Fruit fly (Drosophila melanogaster) whole organism, embryonic: ENCODE results near the gene CG12728.
A peak's percentile ranks its signal among the peaks of the same experiment; 100 is the strongest.

Experiments
- Abd-B ChIP-seq: fragments of 200-800 bp; sonication (Bioruptor generic); optimal IDR thresholded peaks from 2 replicates; lab custom pipeline; 2018; ENCODE audit warnings: missing biosample characterization, mild to moderate bottlenecking, missing genetic modification characterization, moderate library complexity
- Aef1 ChIP-seq: fragments of 200-800 bp; sonication (Bioruptor generic); IDR thresholded peaks from 3 replicates; pipeline ENCODE4 v1.3.6; 2022; ENCODE audit warnings: missing biosample characterization, missing genetic modification characterization
- CG10543 ChIP-seq: fragments of 200-800 bp; sonication (Bioruptor generic); optimal IDR thresholded peaks from 3 replicates; lab custom pipeline; 2017; ENCODE audit warnings: missing biosample characterization, mild to moderate bottlenecking, missing genetic modification characterization, moderate library complexity
- CG10979 ChIP-seq: fragments of 200-800 bp; sonication (Bioruptor generic); optimal IDR thresholded peaks from 2 replicates; lab custom pipeline; 2018; ENCODE audit warnings: missing biosample characterization, mild to moderate bottlenecking, missing genetic modification characterization, moderate library complexity
- CG11504 ChIP-seq: fragments of 200-800 bp; sonication (Bioruptor generic); optimal IDR thresholded peaks from 3 replicates; lab custom pipeline; 2019; ENCODE audit warnings: missing biosample characterization, mild to moderate bottlenecking, missing genetic modification characterization, moderate library complexity
- CG12104 ChIP-seq: fragments of 200-800 bp; sonication (Bioruptor generic); optimal IDR thresholded peaks from 3 replicates; lab custom pipeline; 2016; ENCODE audit warnings: missing biosample characterization, missing genetic modification characterization
- CG13624 ChIP-seq: fragments of 200-800 bp; sonication (Bioruptor generic); optimal IDR thresholded peaks from 2 replicates; lab custom pipeline; 2016; ENCODE audit warnings: missing biosample characterization, missing genetic modification characterization
- CG13775 ChIP-seq: fragments of 200-800 bp; sonication (Bioruptor generic); optimal IDR thresholded peaks from 3 replicates; lab custom pipeline; 2017; ENCODE audit warnings: missing biosample characterization, mild to moderate bottlenecking, missing genetic modification characterization
- CG14710 ChIP-seq: fragments of 200-800 bp; sonication (Bioruptor generic); optimal IDR thresholded peaks from 3 replicates; lab custom pipeline; 2019; ENCODE audit warnings: missing biosample characterization, mild to moderate bottlenecking, missing genetic modification characterization, moderate library complexity
- CG15011 ChIP-seq: fragments of 200-800 bp; sonication (Bioruptor generic); optimal IDR thresholded peaks from 3 replicates; lab custom pipeline; 2018; ENCODE audit warnings: missing biosample characterization, mild to moderate bottlenecking, missing genetic modification characterization
- CG17361 ChIP-seq: fragments of 200-800 bp; sonication (Bioruptor generic); IDR thresholded peaks from 3 replicates; pipeline ENCODE4 v1.3.6; 2022; ENCODE audit warnings: missing biosample characterization, missing genetic modification characterization
- CG17829 ChIP-seq: fragments of 200-800 bp; optimal IDR thresholded peaks from 2 replicates; lab custom pipeline; 2019; ENCODE audit warnings: missing biosample characterization, mild to moderate bottlenecking, missing genetic modification characterization, moderate library complexity
- CG2199 ChIP-seq: fragments of 200-800 bp; sonication (Bioruptor generic); IDR thresholded peaks from 3 replicates; pipeline ENCODE4 v1.3.6; 2022; ENCODE audit warnings: missing biosample characterization, missing genetic modification characterization
- CG2712 ChIP-seq: fragments of 200-800 bp; optimal IDR thresholded peaks from 3 replicates; lab custom pipeline; 2019; ENCODE audit warnings: missing biosample characterization, mild to moderate bottlenecking, missing genetic modification characterization, moderate library complexity
- CG30020 ChIP-seq: fragments of 200-800 bp; optimal IDR thresholded peaks from 2 replicates; lab custom pipeline; 2019; ENCODE audit warnings: missing biosample characterization, mild to moderate bottlenecking, missing genetic modification characterization, moderate library complexity
- CG30403 ChIP-seq: fragments of 200-800 bp; sonication (Bioruptor generic); optimal IDR thresholded peaks from 3 replicates; lab custom pipeline; 2016; ENCODE audit warnings: missing biosample characterization, missing genetic modification characterization
- CG32767 ChIP-seq: fragments of 200-800 bp; sonication (Bioruptor generic); IDR thresholded peaks from 2 replicates; pipeline ENCODE4 v1.3.6; 2022; ENCODE audit warnings: missing biosample characterization, missing genetic modification characterization
- CG4360 ChIP-seq: fragments of 200-800 bp; sonication (Bioruptor generic); IDR thresholded peaks from 2 replicates; pipeline ENCODE4 v1.3.6; 2022; ENCODE audit warnings: missing biosample characterization, missing genetic modification characterization
- CG5180 ChIP-seq: fragments of 200-800 bp; sonication (Bioruptor generic); optimal IDR thresholded peaks from 3 replicates; lab custom pipeline; 2017; ENCODE audit warnings: missing biosample characterization, missing genetic modification characterization, mild to moderate bottlenecking, moderate library complexity, missing genetic modification reagents
- CG7556 ChIP-seq: fragments of 200-800 bp; sonication (Bioruptor generic); optimal IDR thresholded peaks from 2 replicates; lab custom pipeline; 2017; ENCODE audit warnings: missing biosample characterization, mild to moderate bottlenecking, missing genetic modification characterization
- CG7987 ChIP-seq: fragments of 200-800 bp; sonication (Bioruptor generic); optimal IDR thresholded peaks from 2 replicates; lab custom pipeline; 2018; ENCODE audit warnings: missing biosample characterization, mild to moderate bottlenecking, missing genetic modification characterization, moderate library complexity
- CG9215 ChIP-seq: fragments of 200-800 bp; sonication (Bioruptor generic); IDR thresholded peaks from 2 replicates; pipeline ENCODE4 v1.3.6; 2022; ENCODE audit warnings: missing biosample characterization, missing genetic modification characterization
- Chrac-16 ChIP-seq: fragments of 200-800 bp; sonication (Bioruptor generic); optimal IDR thresholded peaks from 3 replicates; lab custom pipeline; 2016; ENCODE audit warnings: missing biosample characterization, missing genetic modification characterization
- D19B ChIP-seq: fragments of 200-800 bp; sonication (Bioruptor generic); optimal IDR thresholded peaks from 2 replicates; lab custom pipeline; 2017; ENCODE audit warnings: missing biosample characterization, mild to moderate bottlenecking, missing genetic modification characterization
- H2.0 ChIP-seq: fragments of 200-800 bp; sonication (Bioruptor generic); IDR thresholded peaks from 2 replicates; pipeline ENCODE4 v1.3.6; 2022; ENCODE audit warnings: missing biosample characterization, missing genetic modification characterization
- HLH3B ChIP-seq: fragments of 200-800 bp; sonication (Bioruptor generic); IDR thresholded peaks from 2 replicates; pipeline ENCODE4 v1.3.6; 2022; ENCODE audit warnings: missing biosample characterization, missing genetic modification characterization
- Hand ChIP-seq: fragments of 200-800 bp; sonication (Bioruptor generic); optimal IDR thresholded peaks from 2 replicates; lab custom pipeline; 2017; ENCODE audit warnings: mild to moderate bottlenecking, missing biosample characterization, missing genetic modification reagents, missing genetic modification characterization
- Oli ChIP-seq: fragments of 200-800 bp; sonication (Bioruptor generic); optimal IDR thresholded peaks from 2 replicates; lab custom pipeline; 2018; ENCODE audit warnings: missing biosample characterization, mild to moderate bottlenecking, missing genetic modification characterization, moderate library complexity
- Optix ChIP-seq: fragments of 200-800 bp; sonication (Bioruptor generic); IDR thresholded peaks from 3 replicates; pipeline ENCODE4 v1.3.6; 2022; ENCODE audit warnings: missing biosample characterization, missing genetic modification characterization
- Ssrp ChIP-seq: fragments of 200-800 bp; sonication (Bioruptor generic); optimal IDR thresholded peaks from 2 replicates; lab custom pipeline; 2018; ENCODE audit warnings: missing biosample characterization, mild to moderate bottlenecking, missing genetic modification characterization, moderate library complexity
- Xbp1 ChIP-seq: fragments of 200-800 bp; sonication (Bioruptor generic); optimal IDR thresholded peaks from 3 replicates; lab custom pipeline; 2016; ENCODE audit warnings: missing biosample characterization, mild to moderate bottlenecking, missing genetic modification characterization
- al ChIP-seq: fragments of 200-800 bp; sonication (Bioruptor generic); IDR thresholded peaks from 2 replicates; pipeline ENCODE4 v1.3.6; 2022; ENCODE audit warnings: missing biosample characterization, missing genetic modification characterization
- amos ChIP-seq: fragments of 200-800 bp; sonication (Bioruptor generic); IDR thresholded peaks from 2 replicates; pipeline ENCODE4 v1.3.6; 2022; ENCODE audit warnings: missing biosample characterization, missing genetic modification characterization; ENCODE audit not compliant: partially characterized antibody
- bcd ChIP-seq: fragments of 200-800 bp; sonication (Bioruptor generic); optimal IDR thresholded peaks from 2 replicates; lab custom pipeline; 2017; ENCODE audit warnings: missing biosample characterization, mild to moderate bottlenecking, missing genetic modification characterization
- chm ChIP-seq: fragments of 200-800 bp; sonication (Bioruptor generic); IDR thresholded peaks from 2 replicates; pipeline ENCODE4 v1.3.6; 2022; ENCODE audit warnings: missing biosample characterization, missing genetic modification characterization
- dpn ChIP-seq, 2 experiments: fragments of 200-800 bp; sonication (Bioruptor generic); optimal IDR thresholded peaks; 3 replicates each; lab custom pipeline; 2016; ENCODE audit warnings: missing biosample characterization in 2 of 2, missing genetic modification characterization in 2 of 2
- fd96Cb ChIP-seq: fragments of 200-800 bp; sonication (Bioruptor generic); optimal IDR thresholded peaks from 2 replicates; lab custom pipeline; 2018; ENCODE audit warnings: missing biosample characterization, mild to moderate bottlenecking, missing genetic modification characterization, moderate library complexity
- lbe ChIP-seq: fragments of 200-800 bp; sonication (Bioruptor generic); optimal IDR thresholded peaks from 2 replicates; lab custom pipeline; 2016; ENCODE audit warnings: missing biosample characterization, mild to moderate bottlenecking, missing genetic modification characterization
- pan ChIP-seq, 4 experiments: fragments of >200 bp in 3 of 4; fragments of 200-800 bp in 1 of 4; sonication (Bioruptor generic) in 1 of 4; optimal IDR thresholded peaks in 3 of 4; IDR thresholded peaks in 1 of 4; 2 replicates each; pipeline versions ENCODE4 v1.3.6 to Lab custom; 2017 to 2022; ENCODE audit warnings: missing biosample characterization in 2 of 4, missing genetic modification characterization in 2 of 4, mixed read lengths in 1 of 4
- pnt ChIP-seq: fragments of 200-800 bp; sonication (Bioruptor generic); optimal IDR thresholded peaks from 3 replicates; lab custom pipeline; 2016; ENCODE audit warnings: missing biosample characterization, missing genetic modification characterization
- scrt ChIP-seq: fragments of 200-800 bp; sonication (Bioruptor generic); optimal IDR thresholded peaks from 2 replicates; lab custom pipeline; 2018; ENCODE audit warnings: missing biosample characterization, mild to moderate bottlenecking, missing genetic modification characterization, moderate library complexity
- sens-2 ChIP-seq: fragments of 200-800 bp; sonication (Bioruptor generic); IDR thresholded peaks from 2 replicates; pipeline ENCODE4 v1.3.6; 2022; ENCODE audit warnings: missing biosample characterization, missing genetic modification characterization
- sna ChIP-seq: fragments of 200-800 bp; sonication (Bioruptor generic); IDR thresholded peaks from 2 replicates; pipeline ENCODE4 v1.3.6; 2022; ENCODE audit warnings: missing biosample characterization, missing genetic modification characterization; ENCODE audit not compliant: partially characterized antibody
- ssp ChIP-seq: fragments of 200-800 bp; sonication (Bioruptor generic); IDR thresholded peaks from 2 replicates; pipeline ENCODE4 v1.3.6; 2022; ENCODE audit warnings: missing biosample characterization, missing genetic modification characterization
- tio ChIP-seq: fragments of 200-800 bp; sonication (Bioruptor generic); optimal IDR thresholded peaks from 2 replicates; lab custom pipeline; 2017; ENCODE audit warnings: missing biosample characterization, missing genetic modification characterization, inconsistent platforms
- tna ChIP-seq: fragments of 200-800 bp; sonication (Bioruptor generic); IDR thresholded peaks from 2 replicates; pipeline ENCODE4 v1.3.6; 2022; ENCODE audit warnings: missing biosample characterization, missing genetic modification characterization; ENCODE audit not compliant: partially characterized antibody
- z ChIP-seq: fragments of 200-800 bp; sonication (Bioruptor generic); IDR thresholded peaks from 3 replicates; pipeline ENCODE4 v1.3.6; 2022; ENCODE audit warnings: missing biosample characterization, missing genetic modification characterization
- zfh2 ChIP-seq: fragments of 200-800 bp; sonication (Bioruptor generic); optimal IDR thresholded peaks from 2 replicates; lab custom pipeline; 2016; ENCODE audit warnings: missing biosample characterization, missing genetic modification characterization

Gene CG12728

dm6 chrX:5969860-5970665 lies 27.7 kb downstream of the CG12728 start (continued):
- TF ChIP-seq zfh2 (GFP tag; lab: Kevin White, UChicago) (peak; percentile 3), CG17829 (tag; lab: Kevin White, UChicago) (peak; percentile 64), CG5180 (GFP tag; lab: Kevin White, UChicago) (peak; percentile 67), Abd-B (GFP tag; lab: Kevin White, UChicago) (peak; percentile 12), Aef1 (GFP tag; lab: Robert Waterston, UW) (peak; percentile 52; the same call in 2 of the 3 replicates), sna (GFP tag; lab: Robert Waterston, UW) (no peak), CG4360 (GFP tag; lab: Robert Waterston, UW) (peak; percentile 85), pnt (peak; percentile 28), amos (GFP tag; lab: Robert Waterston, UW) (no peak), CG30020 (tag; lab: Kevin White, UChicago) (no peak), CG12104 (peak; percentile 17), al (GFP tag; lab: Robert Waterston, UW) (peak; percentile 15), CG13624 (GFP tag; lab: Kevin White, UChicago) (no peak), CG2712 (peak; percentile 72), HLH3B (peak; percentile 38), chm (0 out of 2 replicates have a peak, but pooled peaks have one; percentile 26), CG10543 (GFP tag; lab: Kevin White, UChicago) (peak; percentile 55), z (peak; percentile 86), fd96Cb (peak; percentile 23), H2.0 (GFP tag; lab: Robert Waterston, UW) (peak; percentile 40; the same call in 1 of the 2 replicates), CG11504 (tag; lab: Kevin White, UChicago) (peak; percentile 56), Optix (no peak; the same call in 2 of the 3 replicates), CG14710 (tag; lab: Kevin White, UChicago) (peak; percentile 45), CG13775 (GFP tag; lab: Kevin White, UChicago) (peak; percentile 38), D19B (peak; percentile 17), CG7987 (GFP tag; lab: Kevin White, UChicago) (no peak), CG15011 (GFP tag; lab: Kevin White, UChicago) (no peak), CG17361 (GFP tag; lab: Robert Waterston, UW) (peak; percentile 79), dpn (GFP tag; optimal IDR thresholded peaks at IDR 0.05; lab: Kevin White, UChicago) (peak in 1 of 2 experiments; percentile 28), Oli (tag; lab: Kevin White, UChicago) (peak; percentile 46), CG10979 (peak; percentile 36), tio (peak; percentile 6), CG2199 (no peak), CG9215 (GFP tag; lab: Robert Waterston, UW) (peak; percentile 44), pan (optimal IDR thresholded peaks at IDR 0.05; lab: Kevin White, UChicago) (no peak), pan (GFP tag; optimal IDR thresholded peaks at IDR 0.05 in 1 of 2, IDR thresholded peaks at IDR 0.05 in 1 of 2) (peak in 1 of 2 experiments; percentile 48), CG30403 (GFP tag; lab: Kevin White, UChicago) (peak; percentile 49), Ssrp (tag; lab: Kevin White, UChicago) (peak; percentile 58), scrt (peak; percentile 49), bcd (GFP tag; lab: Kevin White, UChicago) (peak; percentile 12), Chrac-16 (GFP tag; lab: Kevin White, UChicago) (peak; percentile 42), Hand (GFP tag; lab: Kevin White, UChicago) (peak; percentile 57), sens-2 (GFP tag; lab: Robert Waterston, UW) (0 out of 2 replicates have a peak, but pooled peaks have one; percentile 49), CG7556 (GFP tag; lab: Kevin White, UChicago) (peak; percentile 72), ssp (GFP tag; lab: Robert Waterston, UW) (peak; percentile 51), Xbp1 (peak; percentile 39), lbe (GFP tag; lab: Kevin White, UChicago) (no peak), CG32767 (GFP tag; lab: Robert Waterston, UW) (no peak), tna (no peak)
